Fruit fly (Drosophila melanogaster) whole organism, embryonic: ENCODE results near the gene CG42674.

ENCODE experiments used
- Asciz ChIP-seq: fragments of 200-800 bp; sonication (Bioruptor generic); optimal IDR thresholded peaks from 2 replicates; lab custom pipeline; 2017; ENCODE audit warnings: missing biosample characterization, mild to moderate bottlenecking, missing genetic modification characterization, missing genetic modification reagents
- Bdp1 ChIP-seq: fragments of 200-800 bp; sonication (Bioruptor generic); optimal IDR thresholded peaks from 3 replicates; lab custom pipeline; 2016; ENCODE audit warnings: missing biosample characterization, missing genetic modification characterization
- CG10321 ChIP-seq: fragments of 200-800 bp; sonication (Bioruptor generic); IDR thresholded peaks from 2 replicates; pipeline ENCODE4 v1.3.6; 2022; ENCODE audit warnings: missing biosample characterization, missing genetic modification characterization
- CG10366 ChIP-seq: fragments of 200-800 bp; sonication (Bioruptor generic); IDR thresholded peaks from 2 replicates; pipeline ENCODE4 v1.3.6; 2022; ENCODE audit warnings: missing biosample characterization, missing genetic modification characterization
- CG12219 ChIP-seq: fragments of 200-800 bp; sonication (Bioruptor generic); optimal IDR thresholded peaks from 3 replicates; lab custom pipeline; 2018; ENCODE audit warnings: missing biosample characterization, mild to moderate bottlenecking, missing genetic modification characterization
- CG12236 ChIP-seq: fragments of 200-800 bp; sonication (Bioruptor generic); optimal IDR thresholded peaks from 2 replicates; lab custom pipeline; 2016; ENCODE audit warnings: missing biosample characterization, missing genetic modification characterization
- CG13775 ChIP-seq: fragments of 200-800 bp; sonication (Bioruptor generic); optimal IDR thresholded peaks from 3 replicates; lab custom pipeline; 2017; ENCODE audit warnings: missing biosample characterization, mild to moderate bottlenecking, missing genetic modification characterization
- CG16815 ChIP-seq: fragments of 200-800 bp; sonication (Bioruptor generic); optimal IDR thresholded peaks from 3 replicates; lab custom pipeline; 2017; ENCODE audit warnings: missing biosample characterization, mild to moderate bottlenecking, missing genetic modification characterization
- CG17359 ChIP-seq: fragments of 200-800 bp; sonication (Bioruptor generic); optimal IDR thresholded peaks from 3 replicates; lab custom pipeline; 2018; ENCODE audit warnings: missing biosample characterization, mild to moderate bottlenecking, missing genetic modification characterization, moderate library complexity
- CG17912 ChIP-seq: fragments of 200-800 bp; sonication (Bioruptor generic); optimal IDR thresholded peaks from 2 replicates; lab custom pipeline; 2018; ENCODE audit warnings: missing biosample characterization, mild to moderate bottlenecking, missing genetic modification characterization
- CG2712 ChIP-seq: fragments of 200-800 bp; optimal IDR thresholded peaks from 3 replicates; lab custom pipeline; 2019; ENCODE audit warnings: missing biosample characterization, mild to moderate bottlenecking, missing genetic modification characterization, moderate library complexity
- CG31224 ChIP-seq: fragments of 200-800 bp; sonication (Bioruptor generic); IDR thresholded peaks from 2 replicates; pipeline ENCODE4 v1.3.6; 2022; ENCODE audit warnings: missing biosample characterization, missing genetic modification characterization
- CG33213 ChIP-seq: fragments of 200-800 bp; sonication (Bioruptor generic); optimal IDR thresholded peaks from 3 replicates; lab custom pipeline; 2016; ENCODE audit warnings: missing biosample characterization, missing genetic modification characterization
- CG3995 ChIP-seq: fragments of 200-800 bp; sonication (Bioruptor generic); optimal IDR thresholded peaks from 3 replicates; lab custom pipeline; 2016; ENCODE audit warnings: missing biosample characterization, missing genetic modification characterization
- CG43689 ChIP-seq: fragments of 200-800 bp; sonication (Bioruptor generic); IDR thresholded peaks from 2 replicates; pipeline ENCODE4 v1.3.6; 2022; ENCODE audit warnings: missing biosample characterization, missing genetic modification characterization
- CG5953 ChIP-seq: fragments of 200-800 bp; sonication (Bioruptor generic); IDR thresholded peaks from 2 replicates; pipeline ENCODE4 v1.3.6; 2022; ENCODE audit warnings: missing biosample characterization, missing genetic modification characterization
- CG6175 ChIP-seq: fragments of 200-800 bp; sonication (Bioruptor generic); IDR thresholded peaks from 3 replicates; pipeline ENCODE4 v1.3.6; 2022; ENCODE audit warnings: missing biosample characterization, missing genetic modification characterization
- CG7271 ChIP-seq: fragments of 200-800 bp; sonication (Bioruptor generic); optimal IDR thresholded peaks from 2 replicates; lab custom pipeline; 2018; ENCODE audit warnings: missing biosample characterization, mild to moderate bottlenecking, missing genetic modification characterization, moderate library complexity
- CG7786 ChIP-seq: fragments of 200-800 bp; sonication (Bioruptor generic); optimal IDR thresholded peaks from 2 replicates; lab custom pipeline; 2016; ENCODE audit warnings: missing biosample characterization, missing genetic modification characterization
- CHES-1-like ChIP-seq: fragments of 200-800 bp; sonication (Bioruptor generic); optimal IDR thresholded peaks from 2 replicates; lab custom pipeline; 2016; ENCODE audit warnings: missing biosample characterization, missing genetic modification characterization
- CrebB ChIP-seq: fragments of 200-800 bp; sonication (Bioruptor generic); optimal IDR thresholded peaks from 3 replicates; lab custom pipeline; 2018; ENCODE audit warnings: missing biosample characterization, mild to moderate bottlenecking, missing genetic modification characterization
- Dbx ChIP-seq: fragments of 200-800 bp; sonication (Bioruptor generic); IDR thresholded peaks from 3 replicates; pipeline ENCODE4 v1.3.6; 2022; ENCODE audit warnings: missing biosample characterization, missing genetic modification characterization
- Dek ChIP-seq: fragments of 200-800 bp; sonication (Bioruptor generic); optimal IDR thresholded peaks from 3 replicates; lab custom pipeline; 2019; ENCODE audit warnings: missing biosample characterization, mild to moderate bottlenecking, missing genetic modification characterization, moderate library complexity
- Dfd ChIP-seq, 2 experiments: fragments of >200 bp; optimal IDR thresholded peaks; 2 replicates each; lab custom pipeline; 2017; ENCODE audit warnings: missing biosample characterization in 2 of 2, missing genetic modification characterization in 2 of 2
- Gsc ChIP-seq: fragments of 200-800 bp; sonication (Bioruptor generic); IDR thresholded peaks from 2 replicates; pipeline ENCODE4 v1.3.6; 2022; ENCODE audit warnings: missing biosample characterization, missing genetic modification characterization
- HmgD ChIP-seq: fragments of 200-800 bp; sonication (Bioruptor generic); optimal IDR thresholded peaks from 3 replicates; lab custom pipeline; 2016; ENCODE audit warnings: missing biosample characterization, missing genetic modification characterization
- Hr78 ChIP-seq, 2 experiments: fragments of 200-800 bp in 1 of 2; fragments of >200 bp in 1 of 2; sonication (Bioruptor generic) in 1 of 2; optimal IDR thresholded peaks; 2 replicates each; lab custom pipeline; 2017 to 2019; ENCODE audit warnings: missing biosample characterization in 2 of 2, missing genetic modification characterization in 2 of 2, mild to moderate bottlenecking in 1 of 2, moderate library complexity in 1 of 2
- Jarid2 ChIP-seq: fragments of 200-800 bp; sonication (Bioruptor generic); optimal IDR thresholded peaks from 3 replicates; lab custom pipeline; 2017; ENCODE audit warnings: mild to moderate bottlenecking, missing biosample characterization, missing genetic modification reagents, missing genetic modification characterization
- NC2β ChIP-seq: fragments of 200-800 bp; sonication (Bioruptor generic); optimal IDR thresholded peaks from 2 replicates; lab custom pipeline; 2016; ENCODE audit warnings: missing biosample characterization, missing genetic modification characterization
- Optix ChIP-seq: fragments of 200-800 bp; sonication (Bioruptor generic); IDR thresholded peaks from 3 replicates; pipeline ENCODE4 v1.3.6; 2022; ENCODE audit warnings: missing biosample characterization, missing genetic modification characterization
- PHDP ChIP-seq: fragments of 200-800 bp; sonication (Bioruptor generic); optimal IDR thresholded peaks from 3 replicates; lab custom pipeline; 2018; ENCODE audit warnings: missing biosample characterization, mild to moderate bottlenecking, missing genetic modification characterization, moderate library complexity
- Sox102F ChIP-seq: fragments of 200-800 bp; sonication (Bioruptor generic); optimal IDR thresholded peaks from 2 replicates; lab custom pipeline; 2018; ENCODE audit warnings: missing biosample characterization, mild to moderate bottlenecking, missing genetic modification characterization, moderate library complexity
- al ChIP-seq: fragments of 200-800 bp; sonication (Bioruptor generic); IDR thresholded peaks from 2 replicates; pipeline ENCODE4 v1.3.6; 2022; ENCODE audit warnings: missing biosample characterization, missing genetic modification characterization
- chn ChIP-seq: fragments of 200-800 bp; sonication (Bioruptor generic); optimal IDR thresholded peaks from 2 replicates; lab custom pipeline; 2016; ENCODE audit warnings: missing biosample characterization, missing genetic modification characterization
- dimm ChIP-seq: fragments of 200-800 bp; sonication (Bioruptor generic); IDR thresholded peaks from 2 replicates; pipeline ENCODE4 v1.3.6; 2022; ENCODE audit warnings: missing biosample characterization, missing genetic modification characterization
- fd102C ChIP-seq: fragments of 200-800 bp; sonication (Bioruptor generic); optimal IDR thresholded peaks from 2 replicates; lab custom pipeline; 2018; ENCODE audit warnings: missing biosample characterization, mild to moderate bottlenecking, missing genetic modification characterization, moderate library complexity
- gt ChIP-seq: fragments of 200-800 bp; sonication (Bioruptor generic); IDR thresholded peaks from 2 replicates; pipeline ENCODE4 v1.3.6; 2022; ENCODE audit warnings: missing biosample characterization, missing genetic modification characterization
- ind ChIP-seq: fragments of 200-800 bp; sonication (Bioruptor generic); optimal IDR thresholded peaks from 3 replicates; lab custom pipeline; 2016; ENCODE audit warnings: missing biosample characterization, missing genetic modification characterization
- kay ChIP-seq: fragments of 200-800 bp; sonication (Bioruptor generic); optimal IDR thresholded peaks from 2 replicates; lab custom pipeline; 2016; ENCODE audit warnings: missing biosample characterization, missing genetic modification characterization
- lab ChIP-seq: fragments of 200-800 bp; sonication (Bioruptor generic); optimal IDR thresholded peaks from 3 replicates; lab custom pipeline; 2017; ENCODE audit warnings: missing biosample characterization, missing genetic modification characterization, mild to moderate bottlenecking, moderate library complexity, missing genetic modification reagents
- nerfin-1 ChIP-seq: fragments of 200-800 bp; sonication (Bioruptor generic); optimal IDR thresholded peaks from 3 replicates; lab custom pipeline; 2019; ENCODE audit warnings: missing biosample characterization, mild to moderate bottlenecking, missing genetic modification characterization, moderate library complexity
- pb ChIP-seq: fragments of 200-800 bp; sonication (Bioruptor generic); optimal IDR thresholded peaks from 3 replicates; lab custom pipeline; 2016; ENCODE audit warnings: missing biosample characterization, missing genetic modification characterization
- pzg ChIP-seq: fragments of 200-800 bp; sonication (Bioruptor generic); optimal IDR thresholded peaks from 3 replicates; lab custom pipeline; 2018; ENCODE audit warnings: missing biosample characterization, mild to moderate bottlenecking, missing genetic modification characterization, moderate library complexity
- shn ChIP-seq: fragments of 200-800 bp; sonication (Bioruptor generic); optimal IDR thresholded peaks from 3 replicates; lab custom pipeline; 2016; ENCODE audit warnings: missing biosample characterization, missing genetic modification characterization
- sug ChIP-seq: fragments of 200-800 bp; optimal IDR thresholded peaks from 2 replicates; lab custom pipeline; 2019; ENCODE audit warnings: missing biosample characterization, mild to moderate bottlenecking, missing genetic modification characterization, moderate library complexity
- tna ChIP-seq: fragments of 200-800 bp; sonication (Bioruptor generic); IDR thresholded peaks from 2 replicates; pipeline ENCODE4 v1.3.6; 2022; ENCODE audit warnings: missing biosample characterization, missing genetic modification characterization; ENCODE audit not compliant: partially characterized antibody
- trh ChIP-seq: fragments of 200-800 bp; sonication (Bioruptor generic); optimal IDR thresholded peaks from 2 replicates; lab custom pipeline; 2016; ENCODE audit warnings: missing biosample characterization, missing genetic modification characterization
- zen ChIP-seq: fragments of 200-800 bp; sonication (Bioruptor generic); optimal IDR thresholded peaks from 3 replicates; lab custom pipeline; 2018; ENCODE audit warnings: missing biosample characterization, mild to moderate bottlenecking, missing genetic modification characterization, moderate library complexity

CG42674 gene

DNA sequence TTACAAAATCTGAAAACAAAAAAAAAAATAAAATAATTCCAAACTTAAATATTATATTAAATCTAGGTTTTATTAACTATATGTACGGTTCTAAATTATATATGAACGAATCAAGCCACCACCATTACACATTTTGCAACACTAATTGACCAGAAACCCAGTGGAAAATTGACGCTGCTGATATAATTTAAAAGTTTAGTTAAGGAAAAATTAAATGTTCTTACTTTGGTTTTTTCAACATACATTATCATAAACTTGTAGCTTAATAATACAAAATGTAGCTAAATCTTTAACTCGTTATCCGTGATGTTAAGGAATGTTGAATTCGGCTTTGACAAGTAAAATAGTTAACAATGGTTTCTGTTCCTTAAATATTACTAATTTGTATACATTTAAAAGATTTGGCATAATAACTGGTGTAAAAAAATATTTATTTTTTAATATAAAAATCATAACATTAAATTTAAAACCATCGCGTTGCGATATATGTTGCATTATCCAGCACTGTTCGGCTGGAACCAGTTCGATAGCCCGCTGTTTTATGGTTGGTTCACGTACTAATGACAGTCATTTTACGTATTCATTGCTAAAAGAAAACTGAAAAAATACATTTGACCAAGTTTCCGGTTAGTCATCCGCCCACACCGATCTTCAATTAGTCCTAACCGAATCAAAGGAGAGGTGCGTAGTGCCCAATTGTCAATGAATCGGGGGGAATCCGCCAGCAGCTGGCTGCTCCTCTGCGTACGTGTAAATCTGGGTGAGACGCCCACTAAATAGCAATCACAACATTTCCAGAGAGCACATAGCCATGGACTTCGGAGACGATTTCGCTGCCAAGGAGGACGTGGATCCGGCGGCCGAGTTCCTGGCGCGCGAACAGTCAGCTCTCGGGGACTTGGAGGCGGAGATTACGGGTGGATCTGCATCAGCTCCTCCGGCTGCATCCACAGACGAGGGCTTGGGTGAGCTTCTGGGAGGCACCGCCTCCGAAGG, 44.2 kb upstream of the CG42674 start (continued):
- TF ChIP-seq nerfin-1 (tag; lab: Kevin White, UChicago) (peak; percentile 65), CG31224 (GFP tag; lab: Robert Waterston, UW) (peak; percentile 34), shn (GFP tag; lab: Kevin White, UChicago) (no peak), CG12219 (GFP tag; lab: Kevin White, UChicago) (peak; percentile 2), CG10366 (GFP tag; lab: Robert Waterston, UW) (peak; percentile 27), CG43689 (0 out of 2 replicates have a peak, but pooled peaks have one; percentile 29), dimm (GFP tag; lab: Robert Waterston, UW) (no peak), chn (GFP tag; lab: Kevin White, UChicago) (no peak), pb (no peak), zen (tag; lab: Kevin White, UChicago) (peak; percentile 74), trh (peak; percentile 3), Dbx (peak; percentile 24; the same call in 2 of the 3 replicates), Bdp1 (GFP tag; lab: Kevin White, UChicago) (no peak), Sox102F (GFP tag; lab: Kevin White, UChicago) (peak; percentile 70), al (GFP tag; lab: Robert Waterston, UW) (peak; percentile 32; the same call in 1 of the 2 replicates), tna (GFP tag; lab: Robert Waterston, UW) (no peak), Dek (peak; percentile 51), CrebB (tag; lab: Kevin White, UChicago) (peak; percentile 14), ind (peak; percentile 56), CG12236 (GFP tag; lab: Kevin White, UChicago) (no peak), Asciz (GFP tag; lab: Kevin White, UChicago) (peak; percentile 56), Gsc (GFP tag; lab: Robert Waterston, UW) (no peak), CG33213 (GFP tag; lab: Kevin White, UChicago) (no peak), CG2712 (tag; lab: Kevin White, UChicago) (peak; percentile 53), pzg (GFP tag; lab: Kevin White, UChicago) (peak; percentile 52), CG6175 (GFP tag; lab: Robert Waterston, UW) (no peak), CG5953 (0 out of 2 replicates have a peak, but pooled peaks have one; percentile 43), sug (tag; lab: Kevin White, UChicago) (peak; percentile 57), CG13775 (GFP tag; lab: Kevin White, UChicago) (peak; percentile 78), Optix (no peak), lab (GFP tag; lab: Kevin White, UChicago) (peak; percentile 74), CG7786 (GFP tag; lab: Kevin White, UChicago) (no peak), CG10321 (GFP tag; lab: Robert Waterston, UW) (no peak; the same call in 1 of the 2 replicates), CG3995 (GFP tag; lab: Kevin White, UChicago) (peak; percentile 11), Jarid2 (GFP tag; lab: Kevin White, UChicago) (no peak), CG7271 (no peak), Dfd (GFP tag; optimal IDR thresholded peaks at IDR 0.05; lab: Kevin White, UChicago) (no peak), CG16815 (GFP tag; lab: Kevin White, UChicago) (peak; percentile 21), gt (no peak), CG17359 (tag; lab: Kevin White, UChicago) (peak; percentile 69), CHES-1-like (GFP tag; lab: Kevin White, UChicago) (no peak), HmgD (GFP tag; lab: Kevin White, UChicago) (no peak), PHDP (peak; percentile 73), CG17912 (GFP tag; lab: Kevin White, UChicago) (peak; percentile 61), Hr78 (GFP tag; optimal IDR thresholded peaks at IDR 0.05; lab: Kevin White, UChicago) (no peak), fd102C (GFP tag; lab: Kevin White, UChicago) (no peak), kay (no peak), NC2β (no peak)
